Fruit fly (Drosophila melanogaster): ENCODE results near the gene CG43924.

Gene CG43924

DNA sequence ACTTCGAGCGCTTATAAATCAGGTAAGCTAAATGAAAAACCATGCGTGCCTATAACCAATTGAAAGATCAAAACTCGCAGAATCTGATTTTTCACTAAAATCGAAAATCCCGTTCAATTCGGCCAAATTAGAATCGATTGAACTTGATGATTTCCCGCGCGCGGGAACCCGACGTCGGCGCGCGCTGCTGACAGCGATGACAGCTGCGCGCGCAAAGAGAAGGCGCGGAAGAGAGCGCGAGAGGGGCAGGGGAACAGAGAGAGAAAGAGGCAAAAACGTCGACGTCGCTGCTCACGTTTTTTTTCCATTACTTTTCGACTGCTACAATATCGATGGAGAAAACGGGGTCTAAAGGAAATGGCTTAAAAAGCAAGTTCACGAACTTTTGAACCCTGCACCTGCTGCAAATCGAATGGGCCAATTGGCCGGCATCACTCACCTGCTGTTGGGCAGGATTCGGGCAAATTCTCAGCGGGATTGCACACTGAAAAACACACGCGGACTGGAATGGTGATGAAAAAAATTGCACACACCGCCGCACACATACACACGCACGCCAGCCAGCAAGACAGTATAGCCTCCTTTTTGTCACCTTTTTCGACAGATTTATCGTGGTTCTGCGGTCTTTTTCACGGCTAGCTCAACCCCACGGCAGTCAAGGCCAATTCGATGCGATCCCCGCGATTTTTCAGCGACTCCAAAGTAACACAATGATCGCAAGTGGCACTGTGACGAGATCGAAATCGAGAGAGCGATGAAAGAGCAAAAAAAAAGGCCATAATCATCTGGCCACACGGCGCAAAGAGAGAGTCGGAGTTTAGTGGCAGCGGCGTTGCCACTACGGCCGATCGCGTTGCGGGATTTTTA lies 36.7 kb upstream of the CG43924 start, which contains the start of gene CycE:
CycE (minus strand) TSS at position 757 of the 867 bp plus-strand sequence.
- peak; percentile 43 for TF ChIP-seq EcR (GFP tag; optimal IDR thresholded peaks at IDR 0.05)
- TF ChIP-seq Ets98B (GFP tag; IDR thresholded peaks at IDR 0.05), result no peak

DNA sequence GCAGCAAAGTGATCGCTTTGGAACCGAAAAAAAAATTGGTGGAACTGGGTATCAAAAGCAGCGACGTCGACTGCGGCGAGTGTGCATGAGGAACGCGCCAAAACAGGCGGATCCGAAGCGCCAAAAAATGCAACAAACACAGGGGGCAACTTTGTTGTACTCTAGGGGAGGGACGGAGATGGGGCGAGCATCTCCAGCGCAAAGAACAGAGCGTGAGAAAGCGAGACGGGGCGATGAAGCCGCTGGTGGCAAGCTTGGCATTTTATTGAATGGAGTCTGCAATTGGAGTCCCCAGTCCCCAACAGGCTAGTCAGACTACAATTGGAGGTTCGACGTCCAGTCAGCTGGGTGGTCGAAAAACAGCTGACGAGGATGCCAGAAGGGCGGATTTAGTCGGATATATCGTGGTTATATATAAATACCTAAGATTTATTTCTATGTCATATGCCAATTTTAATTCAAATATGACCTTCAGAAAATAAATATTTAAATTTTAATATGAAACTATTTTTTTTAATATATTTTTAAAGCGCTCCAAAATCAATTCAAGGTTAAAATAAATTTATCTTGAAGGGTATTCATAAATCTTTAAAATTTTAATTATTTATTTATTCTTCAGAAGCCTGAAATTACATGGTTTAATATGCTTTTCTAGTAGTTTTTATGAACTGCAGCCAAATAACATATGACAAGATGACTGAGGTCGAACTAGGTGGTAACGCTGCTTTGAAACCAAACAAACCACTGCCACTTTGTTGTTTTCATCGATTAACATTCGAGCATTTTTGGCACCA lies 35.9 kb upstream of the CG43924 start:
- TF ChIP-seq Pif1A (GFP tag; optimal IDR thresholded peaks at IDR 0.05) (peak; percentile 59), CG10348 (GFP tag; IDR thresholded peaks at IDR 0.05) (no peak), CG14655 (GFP tag; optimal IDR thresholded peaks at IDR 0.05) (no peak), D1 (tag; optimal IDR thresholded peaks at IDR 0.05) (peak; percentile 86), gl (tag; optimal IDR thresholded peaks at IDR 0.05) (no peak), CG15710 (tag; optimal IDR thresholded peaks at IDR 0.05) (peak; percentile 89), EcR (GFP tag; optimal IDR thresholded peaks at IDR 0.05) (no peak), CG9948 (tag; optimal IDR thresholded peaks at IDR 0.05) (peak; percentile 89), CG17806 (tag; optimal IDR thresholded peaks at IDR 0.05) (peak; percentile 78), Ets98B (GFP tag; IDR thresholded peaks at IDR 0.05) (no peak), Snoo (tag; optimal IDR thresholded peaks at IDR 0.05) (peak; percentile 84), Pif1B (GFP tag; optimal IDR thresholded peaks at IDR 0.05) (peak; percentile 62), CG13204 (GFP tag; optimal IDR thresholded peaks at IDR 0.05) (peak; percentile 35), CG8159 (tag; optimal IDR thresholded peaks at IDR 0.05) (peak; percentile 93), CG32121 (GFP tag; IDR thresholded peaks at IDR 0.05) (peak; percentile 64), CG4496 (GFP tag; IDR thresholded peaks at IDR 0.05) (peak; percentile 70; the same call in 1 of the 3 replicates), CG8301 (tag; optimal IDR thresholded peaks at IDR 0.05) (peak; percentile 76), fd96Ca (GFP tag; IDR thresholded peaks at IDR 0.05) (no peak; the same call in 2 of the 3 replicates), CG34367 (tag; optimal IDR thresholded peaks at IDR 0.05) (peak; percentile 70), CG12605 (GFP tag; IDR thresholded peaks at IDR 0.05) (no peak), rn (GFP tag; IDR thresholded peaks at IDR 0.05) (0 out of 2 replicates have a peak, but pooled peaks have one; percentile 37)

DNA sequence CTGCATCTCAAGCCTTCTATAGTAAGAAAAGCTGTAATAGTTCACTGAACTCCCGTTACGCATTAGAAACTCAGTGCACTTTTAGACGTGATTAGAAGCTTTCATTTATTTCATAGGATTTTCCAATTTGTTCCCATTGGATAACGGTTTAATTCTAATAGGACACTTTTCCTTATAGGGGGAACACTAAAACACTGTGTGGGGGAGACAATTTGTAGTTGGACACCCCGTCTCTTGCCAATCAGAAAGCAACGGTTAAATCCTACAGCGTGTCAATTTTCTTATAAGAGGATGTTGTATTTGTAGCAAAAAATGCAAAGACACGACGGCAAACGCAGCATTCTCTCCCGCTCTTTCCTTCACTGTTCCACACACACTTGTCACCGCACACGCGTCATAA lies 35.1 kb upstream of the CG43924 start:
- TF ChIP-seq CG9948 (tag; optimal IDR thresholded peaks at IDR 0.05) (no peak), CG4496 (GFP tag; IDR thresholded peaks at IDR 0.05) (no peak), D1 (tag; optimal IDR thresholded peaks at IDR 0.05) (no peak), CG32121 (GFP tag; IDR thresholded peaks at IDR 0.05) (no peak), CG15710 (tag; optimal IDR thresholded peaks at IDR 0.05) (no peak), EcR (GFP tag; optimal IDR thresholded peaks at IDR 0.05) (no peak), CG8159 (tag; optimal IDR thresholded peaks at IDR 0.05) (no peak), CG8301 (tag; optimal IDR thresholded peaks at IDR 0.05) (no peak), gl (tag; optimal IDR thresholded peaks at IDR 0.05) (no peak), fd96Ca (GFP tag; IDR thresholded peaks at IDR 0.05) (no peak), CG34367 (tag; optimal IDR thresholded peaks at IDR 0.05) (no peak), CG13204 (GFP tag; optimal IDR thresholded peaks at IDR 0.05) (no peak), Ets98B (GFP tag; IDR thresholded peaks at IDR 0.05) (no peak)

DNA sequence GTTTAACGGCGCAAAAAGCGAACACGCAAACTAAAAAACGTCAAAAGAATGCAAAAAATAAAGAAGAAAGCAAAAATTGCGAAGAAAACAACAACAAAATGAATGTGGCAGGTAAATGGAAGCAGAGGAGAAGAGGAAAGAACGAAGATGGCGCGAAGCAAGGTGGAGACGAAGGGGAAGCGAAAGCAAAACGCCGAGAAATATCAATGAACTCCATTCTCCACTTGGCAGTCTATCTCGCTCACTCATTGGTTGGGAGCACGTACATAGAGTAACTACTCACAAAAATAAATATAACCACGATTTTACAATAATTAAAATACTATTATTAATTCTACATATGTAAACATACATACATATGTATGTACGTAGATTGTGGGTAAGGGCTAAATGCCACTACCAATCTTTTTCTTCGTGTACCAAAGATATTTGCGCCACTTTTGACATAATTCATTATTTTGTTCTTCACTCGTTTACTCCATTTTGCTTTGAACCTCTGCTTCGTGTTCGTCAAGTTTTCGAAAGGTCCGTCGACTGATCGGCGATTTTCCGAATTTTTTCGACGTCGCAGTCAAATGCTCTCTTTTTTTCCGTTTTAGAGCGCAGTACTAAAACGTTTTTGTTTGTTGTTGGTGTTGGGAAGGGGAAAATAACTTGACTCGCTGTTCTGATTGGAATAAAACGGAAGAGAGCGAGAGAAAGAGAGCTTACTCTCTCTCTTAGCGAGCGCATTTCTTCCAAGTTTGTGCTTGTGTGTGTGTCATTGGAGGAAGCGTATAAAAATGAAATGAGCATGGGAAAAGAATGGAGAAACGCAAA lies 34.3 kb upstream of the CG43924 start:
- TF ChIP-seq CG34367 (tag; optimal IDR thresholded peaks at IDR 0.05), result no peak
- peak; percentile 88 for TF ChIP-seq EcR (GFP tag; optimal IDR thresholded peaks at IDR 0.05)
- TF ChIP-seq rn (GFP tag; IDR thresholded peaks at IDR 0.05), result no peak
- peak; percentile 13 for TF ChIP-seq CG8159 (tag; optimal IDR thresholded peaks at IDR 0.05)
- no peak for TF ChIP-seq Ets98B (GFP tag; IDR thresholded peaks at IDR 0.05)
- 0 out of 3 replicates have a peak, but pooled peaks have one; percentile 18 for TF ChIP-seq CG4496 (GFP tag; IDR thresholded peaks at IDR 0.05)
- TF ChIP-seq CG13204 (GFP tag; optimal IDR thresholded peaks at IDR 0.05), result peak; percentile 4

DNA sequence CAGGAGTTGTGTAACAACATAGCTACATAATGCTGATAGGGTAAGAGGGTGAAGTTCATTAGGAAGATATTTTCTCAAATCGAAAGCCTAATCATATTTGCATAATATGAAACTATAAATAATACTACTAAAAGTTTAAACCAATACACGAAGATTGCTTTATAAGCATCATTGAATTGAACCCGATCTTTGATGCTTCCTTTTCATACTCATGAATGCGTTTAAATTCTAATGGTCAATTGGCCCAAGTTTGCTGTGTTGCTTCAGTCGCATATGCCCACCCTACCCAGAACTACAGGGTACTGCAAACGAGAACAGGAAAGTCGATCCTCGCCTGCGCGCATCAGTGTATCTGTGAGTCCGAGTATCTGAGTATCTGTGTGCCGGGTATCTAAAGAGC lies 32.7 kb upstream of the CG43924 start:
- peak; percentile 78 for TF ChIP-seq Pif1A (GFP tag; optimal IDR thresholded peaks at IDR 0.05)
- TF ChIP-seq CG10348 (GFP tag; IDR thresholded peaks at IDR 0.05), result no peak
- TF ChIP-seq Pif1B (GFP tag; optimal IDR thresholded peaks at IDR 0.05), result peak; percentile 25
- peak; percentile 45 for TF ChIP-seq CG8159 (tag; optimal IDR thresholded peaks at IDR 0.05)
- TF ChIP-seq CG17806 (tag; optimal IDR thresholded peaks at IDR 0.05), result no peak
- peak; percentile 46 for TF ChIP-seq CG14655 (GFP tag; optimal IDR thresholded peaks at IDR 0.05)
- no peak for TF ChIP-seq D1 (tag; optimal IDR thresholded peaks at IDR 0.05)
- TF ChIP-seq Snoo (tag; optimal IDR thresholded peaks at IDR 0.05), result peak; percentile 94
- no peak for TF ChIP-seq EcR (GFP tag; optimal IDR thresholded peaks at IDR 0.05)
- TF ChIP-seq CG15710 (tag; optimal IDR thresholded peaks at IDR 0.05), result peak; percentile 95
- peak; percentile 72 for TF ChIP-seq CG13204 (GFP tag; optimal IDR thresholded peaks at IDR 0.05)
- TF ChIP-seq rn (GFP tag; IDR thresholded peaks at IDR 0.05), result no peak
- no peak for TF ChIP-seq CG8301 (tag; optimal IDR thresholded peaks at IDR 0.05)
- TF ChIP-seq CG34367 (tag; optimal IDR thresholded peaks at IDR 0.05), result peak; percentile 94
- no peak for TF ChIP-seq CG12605 (GFP tag; IDR thresholded peaks at IDR 0.05)
- no peak for TF ChIP-seq Ets98B (GFP tag; IDR thresholded peaks at IDR 0.05)
- peak; percentile 49; the same call in 1 of the 3 replicates for TF ChIP-seq CG4496 (GFP tag; IDR thresholded peaks at IDR 0.05)
- TF ChIP-seq gl (tag; optimal IDR thresholded peaks at IDR 0.05), result no peak
- peak; percentile 84 for TF ChIP-seq CG9948 (tag; optimal IDR thresholded peaks at IDR 0.05)
